Fruit fly (Drosophila melanogaster): ENCODE results near the gene CG3847.

Gene CG3847

dm6 chrX:6366357-6366691, 19.4 kb downstream of the CG3847 start (continued):
- no peak for TF ChIP-seq CG7271 (tag; optimal IDR thresholded peaks at IDR 0.05)
- TF ChIP-seq pita (GFP tag; optimal IDR thresholded peaks at IDR 0.05), result no peak
- TF ChIP-seq luna (GFP tag; optimal IDR thresholded peaks at IDR 0.05), result peak; percentile 67
- no peak for TF ChIP-seq CG2202 (tag; optimal IDR thresholded peaks at IDR 0.05)
- no peak for TF ChIP-seq chinmo (GFP tag; IDR thresholded peaks at IDR 0.05; ENCODE audit: partially characterized antibody)
- peak; percentile 96 for TF ChIP-seq Drgx (GFP tag; IDR thresholded peaks at IDR 0.05)
- peak; percentile 90 for TF ChIP-seq CG7839 (tag; optimal IDR thresholded peaks at IDR 0.05)
- TF ChIP-seq hbn (GFP tag; IDR thresholded peaks at IDR 0.05; ENCODE audit: partially characterized antibody), result no peak
- peak; percentile 41 for TF ChIP-seq CG9437 (GFP tag; optimal IDR thresholded peaks at IDR 0.05)
- TF ChIP-seq esg (GFP tag; conservative IDR thresholded peaks at IDR 0.05), result peak; percentile 74
- peak; percentile 64 for TF ChIP-seq CG13123 (GFP tag; optimal IDR thresholded peaks at IDR 0.05)
- TF ChIP-seq CG33213 (GFP tag; optimal IDR thresholded peaks at IDR 0.05), result peak; percentile 77
- 0 out of 2 replicates have a peak, but pooled peaks have one; percentile 37 for TF ChIP-seq Lim3 (GFP tag; IDR thresholded peaks at IDR 0.05)
- peak; percentile 53; the same call in 1 of the 2 replicates for TF ChIP-seq GATAe (GFP tag; conservative IDR thresholded peaks at IDR 0.05)
- no peak for TF ChIP-seq tna (GFP tag; IDR thresholded peaks at IDR 0.05; ENCODE audit: partially characterized antibody)
- peak; percentile 75 for TF ChIP-seq CG13775 (GFP tag; optimal IDR thresholded peaks at IDR 0.05)
- no peak for TF ChIP-seq pros (GFP tag; optimal IDR thresholded peaks at IDR 0.05)
- TF ChIP-seq CG7963 (GFP tag; IDR thresholded peaks at IDR 0.05; ENCODE audit: partially characterized antibody), result no peak
- peak; percentile 79 for TF ChIP-seq pb (GFP tag; optimal IDR thresholded peaks at IDR 0.05)
- no peak for TF ChIP-seq HLHmδ (GFP tag; optimal IDR thresholded peaks at IDR 0.05)
- TF ChIP-seq Kr (GFP tag; optimal IDR thresholded peaks at IDR 0.05), result no peak
- TF ChIP-seq CG31441 (GFP tag; IDR thresholded peaks at IDR 0.05), result peak; percentile 55
- peak; percentile 8 for TF ChIP-seq nom (GFP tag; optimal IDR thresholded peaks at IDR 0.05)
- TF ChIP-seq CG4404 (GFP tag; IDR thresholded peaks at IDR 0.05), result peak; percentile 72
- TF ChIP-seq Max (GFP tag; optimal IDR thresholded peaks at IDR 0.05), result peak; percentile 65
- no peak for TF ChIP-seq Gsc (GFP tag; IDR thresholded peaks at IDR 0.05)
- TF ChIP-seq CG12104 (GFP tag; optimal IDR thresholded peaks at IDR 0.05), result peak; percentile 64
- no peak for TF ChIP-seq sc (optimal IDR thresholded peaks at IDR 0.05)
- TF ChIP-seq sc (GFP tag; optimal IDR thresholded peaks at IDR 0.05), result peak; percentile 42
- TF ChIP-seq dmrt11E (tag; optimal IDR thresholded peaks at IDR 0.05), result peak; percentile 22
- TF ChIP-seq HHEX (GFP tag; optimal IDR thresholded peaks at IDR 0.05), result peak; percentile 81
- no peak for TF ChIP-seq yki (optimal IDR thresholded peaks at IDR 0.05)
- no peak for TF ChIP-seq Lhr (GFP tag; optimal IDR thresholded peaks at IDR 0.05)
- peak; percentile 59 for TF ChIP-seq da (GFP tag; optimal IDR thresholded peaks at IDR 0.05)
- TF ChIP-seq Nf-YC (tag; optimal IDR thresholded peaks at IDR 0.05), result peak; percentile 72
- peak; percentile 95 for TF ChIP-seq CG12769 (tag; optimal IDR thresholded peaks at IDR 0.05)
- peak; percentile 91 for TF ChIP-seq Ptx1 (GFP tag; IDR thresholded peaks at IDR 0.05)
- TF ChIP-seq H2.0 (GFP tag; IDR thresholded peaks at IDR 0.05), result peak; percentile 88
- TF ChIP-seq CG6175 (GFP tag; IDR thresholded peaks at IDR 0.05), result peak; percentile 83
- peak; percentile 63 for TF ChIP-seq CG17568 (GFP tag; optimal IDR thresholded peaks at IDR 0.05)
- TF ChIP-seq Fer3 (tag; optimal IDR thresholded peaks at IDR 0.05), result peak; percentile 90
- TF ChIP-seq lola (GFP tag; optimal IDR thresholded peaks at IDR 0.05), result peak in 1 of 3 experiments; percentile 20
- no peak for TF ChIP-seq lov (optimal IDR thresholded peaks at IDR 0.05)
- TF ChIP-seq lov (GFP tag; IDR thresholded peaks at IDR 0.05), result peak; percentile 73; the same call in 1 of the 3 replicates
- peak; percentile 80 for TF ChIP-seq en (GFP tag; optimal IDR thresholded peaks at IDR 0.05)
- TF ChIP-seq Bteb2 (GFP tag; optimal IDR thresholded peaks at IDR 0.05), result peak; percentile 84
- peak; percentile 83 for TF ChIP-seq NK7.1 (GFP tag; optimal IDR thresholded peaks at IDR 0.05)
- TF ChIP-seq CG17328 (GFP tag; IDR thresholded peaks at IDR 0.05), result peak; percentile 85
- TF ChIP-seq wdn (GFP tag; IDR thresholded peaks at IDR 0.05), result peak; percentile 91
- TF ChIP-seq CG15514 (GFP tag; optimal IDR thresholded peaks at IDR 0.05), result peak; percentile 83
- peak; percentile 92 for TF ChIP-seq NfI (GFP tag; optimal IDR thresholded peaks at IDR 0.05)
